Worm (Caenorhabditis elegans): ENCODE results near the gene F44E7.3.

DNA sequence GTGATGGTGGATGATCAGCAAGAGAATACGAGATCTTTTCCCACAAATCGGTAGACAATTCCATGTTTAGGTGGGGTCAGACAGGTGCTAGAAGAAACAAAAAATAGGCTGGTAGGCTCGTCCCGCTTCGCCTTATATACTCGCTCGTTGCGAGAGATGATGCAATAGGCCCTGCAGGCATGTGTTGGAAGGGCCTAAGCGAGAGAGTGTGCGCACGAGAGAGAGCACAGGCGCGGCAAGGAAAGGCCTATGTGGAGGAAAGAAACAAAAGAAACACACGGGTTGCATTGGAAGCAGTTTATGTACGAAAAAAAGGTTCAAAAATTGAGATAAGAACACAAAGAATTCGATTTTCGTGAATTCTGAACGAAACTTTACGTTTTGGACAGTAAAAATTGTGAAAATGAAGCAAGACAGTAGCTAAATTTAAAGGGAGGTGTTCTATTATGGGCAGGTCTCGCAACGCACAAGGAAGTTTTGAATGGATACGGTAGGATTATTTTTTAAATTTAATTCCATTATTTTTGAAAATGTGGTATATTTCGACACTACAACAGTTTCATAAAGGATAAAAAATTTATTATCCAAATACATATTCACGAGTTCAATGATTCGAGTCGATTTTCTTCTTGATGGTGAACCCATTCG, 9.1 kb downstream of the F44E7.3 start, which contains the start of gene F44E7.5:
- TF ChIP-seq nhr-21 (tag; optimal IDR thresholded peaks at IDR 0.05) (peak; percentile 57), ztf-11 (tag; optimal IDR thresholded peaks at IDR 0.05) (no peak), lin-11 (tag; optimal IDR thresholded peaks at IDR 0.05) (no peak), gmeb-1 (tag; optimal IDR thresholded peaks at IDR 0.05) (peak; percentile 65), nhr-11 (tag; optimal IDR thresholded peaks at IDR 0.05) (no peak), unc-62 (GFP tag; optimal IDR thresholded peaks at IDR 0.05) (no peak), C34F6.9 (tag; optimal IDR thresholded peaks at IDR 0.05) (peak; percentile 74), ama-1 (optimal IDR thresholded peaks at IDR 0.05) (no peak), lin-39 (tag; optimal IDR thresholded peaks at IDR 0.05) (no peak), R02D3.7 (tag; optimal IDR thresholded peaks at IDR 0.05) (no peak), elt-1 (tag; optimal IDR thresholded peaks at IDR 0.05) (no peak), nhr-237 (tag; optimal IDR thresholded peaks at IDR 0.05) (no peak)

All from whole organism, L2 larva.